Worm (Caenorhabditis elegans) whole organism, L4 larva: ENCODE results near the gene tsp-2.
A peak's percentile ranks its signal among the peaks of the same experiment; 100 is the strongest.

Experiments used
- F26F4.8 ChIP-seq: fragments of 200-800 bp; sonication (Bioruptor generic); conservative IDR thresholded peaks from 2 replicates; pipeline ENCODE4 v1.3.6; 2022; ENCODE audit warnings: missing genetic modification characterization, missing compliant biosample characterization
- F37D6.2 ChIP-seq: sonication (generic microtip); optimal IDR thresholded peaks from 2 replicates; lab custom pipeline; 2016; ENCODE audit warnings: mild to moderate bottlenecking, missing genetic modification characterization, missing compliant biosample characterization
- F44E2.7 ChIP-seq: fragments of 200-800 bp; sonication (Bioruptor generic); IDR thresholded peaks from 2 replicates; pipeline ENCODE4 v2.1.2; 2022; ENCODE audit warnings: missing genetic modification characterization, missing compliant biosample characterization
- F49E8.2 ChIP-seq: sonication (generic microtip); optimal IDR thresholded peaks from 2 replicates; lab custom pipeline; 2016; ENCODE audit warnings: missing compliant biosample characterization, mild to moderate bottlenecking, missing genetic modification characterization, borderline replicate concordance
- Y105C5A.15 ChIP-seq: fragments of 200-800 bp; sonication (Bioruptor generic); IDR thresholded peaks from 2 replicates; pipeline ENCODE4 v1.3.6; 2022; ENCODE audit warnings: missing genetic modification characterization, missing compliant biosample characterization
- Y75B8A.6 ChIP-seq: fragments of 200-800 bp; sonication (Bioruptor generic); IDR thresholded peaks from 2 replicates; pipeline ENCODE4 v1.3.6; 2022; ENCODE audit warnings: missing genetic modification reagents, missing genetic modification characterization, missing compliant biosample characterization
- ZK337.2 ChIP-seq: fragments of 200-800 bp; sonication (Bioruptor generic); IDR thresholded peaks from 2 replicates; pipeline ENCODE4 v1.3.6; 2022; ENCODE audit warnings: missing genetic modification reagents, missing genetic modification characterization, missing compliant biosample characterization
- ZK546.5 ChIP-seq, 2 experiments: sonication (generic microtip); optimal IDR thresholded peaks; 2 replicates each; lab custom pipeline; 2017; ENCODE audit warnings: missing biosample characterization in 2 of 2, missing genetic modification characterization in 2 of 2
- aha-1 ChIP-seq: fragments of 150-350 bp; peaks from one replicate; lab custom pipeline; 2014; ENCODE audit warnings: missing biosample characterization, missing genetic modification characterization
- ama-1 ChIP-seq: fragments of 150-350 bp; optimal IDR thresholded peaks from 2 replicates; lab custom pipeline; 2014; ENCODE audit warnings: inconsistent platforms, mixed read lengths
- arid-1 ChIP-seq: fragments of 200-800 bp; sonication (Bioruptor generic); conservative IDR thresholded peaks from 2 replicates; pipeline ENCODE4 v1.3.6; 2022; ENCODE audit warnings: missing genetic modification reagents, missing genetic modification characterization, missing compliant biosample characterization
- ceh-28 ChIP-seq: fragments of 150-350 bp; optimal IDR thresholded peaks from 2 replicates; lab custom pipeline; 2014; ENCODE audit warnings: missing biosample characterization, missing genetic modification reagents, missing genetic modification characterization
- ceh-32 ChIP-seq: sonication (generic microtip); optimal IDR thresholded peaks from 2 replicates; lab custom pipeline; 2016; ENCODE audit warnings: mild to moderate bottlenecking, missing genetic modification characterization, missing compliant biosample characterization; ENCODE audit not compliant: poor library complexity
- ceh-62 ChIP-seq: sonication (generic microtip); optimal IDR thresholded peaks from 2 replicates; lab custom pipeline; 2017; ENCODE audit warnings: missing biosample characterization, missing genetic modification characterization
- ces-1 ChIP-seq: fragments of 150-350 bp; sonication (generic microtip); optimal IDR thresholded peaks from 4 replicates; lab custom pipeline; 2014; ENCODE audit warnings: missing biosample characterization, missing genetic modification reagents, missing genetic modification characterization
- cey-2 ChIP-seq: sonication (generic microtip); optimal IDR thresholded peaks from 3 replicates; lab custom pipeline; 2017; ENCODE audit warnings: missing genetic modification characterization, mild to moderate bottlenecking, missing compliant biosample characterization, antibody characterized with exemption, borderline replicate concordance; ENCODE audit not compliant: insufficient read depth
- ctbp-1 ChIP-seq: fragments of 200-800 bp; sonication (Bioruptor generic); IDR thresholded peaks from 2 replicates; pipeline ENCODE4 v1.3.6; 2022; ENCODE audit warnings: missing genetic modification reagents, missing genetic modification characterization, missing compliant biosample characterization
- daf-12 ChIP-seq: fragments of 150-350 bp; optimal IDR thresholded peaks from 2 replicates; lab custom pipeline; 2014; ENCODE audit warnings: missing biosample characterization, missing genetic modification reagents, missing genetic modification characterization
- daf-8 ChIP-seq: fragments of 200-800 bp; sonication (Bioruptor generic); IDR thresholded peaks from 2 replicates; pipeline ENCODE4 v1.3.6; 2022; ENCODE audit warnings: missing genetic modification characterization, missing compliant biosample characterization
- dmd-8 ChIP-seq: fragments of 200-800 bp; sonication (Bioruptor generic); IDR thresholded peaks from 2 replicates; pipeline ENCODE4 v1.3.6; 2022; ENCODE audit warnings: missing genetic modification characterization, missing compliant biosample characterization
- dmd-9 ChIP-seq: fragments of 200-800 bp; sonication (Bioruptor generic); IDR thresholded peaks from 2 replicates; pipeline ENCODE4 v1.3.6; 2022; ENCODE audit warnings: missing genetic modification reagents, missing genetic modification characterization, missing compliant biosample characterization
- duxl-1 ChIP-seq: sonication (generic microtip); optimal IDR thresholded peaks from 2 replicates; lab custom pipeline; 2016; ENCODE audit warnings: mild to moderate bottlenecking, missing genetic modification characterization, moderate library complexity, missing compliant biosample characterization; ENCODE audit not compliant: poor library complexity
- dve-1 ChIP-seq: sonication (generic microtip); optimal IDR thresholded peaks from 2 replicates; lab custom pipeline; 2017; ENCODE audit warnings: antibody characterized with exemption, mild to moderate bottlenecking, missing genetic modification characterization, missing compliant biosample characterization; ENCODE audit not compliant: insufficient read depth
- fkh-10 ChIP-seq: fragments of 150-350 bp; optimal IDR thresholded peaks from 2 replicates; lab custom pipeline; 2014; ENCODE audit warnings: missing biosample characterization, missing genetic modification reagents, missing genetic modification characterization
- gei-8 ChIP-seq: fragments of 200-800 bp; sonication (Bioruptor generic); optimal IDR thresholded peaks from 2 replicates; lab custom pipeline; 2018; ENCODE audit warnings: mild to moderate bottlenecking, missing genetic modification characterization, missing compliant biosample characterization
- hif-1 ChIP-seq, 2 experiments: sonication (generic microtip); optimal IDR thresholded peaks; 2 replicates each; lab custom pipeline; 2016 to 2017; ENCODE audit warnings: missing compliant biosample characterization in 2 of 2, missing genetic modification characterization in 2 of 2, missing genetic modification reagents in 2 of 2, missing genotype in 2 of 2, mild to moderate bottlenecking in 1 of 2
- hmg-1.1 ChIP-seq: fragments of 200-800 bp; sonication (Bioruptor generic); IDR thresholded peaks from 2 replicates; pipeline ENCODE4 v1.3.6; 2022; ENCODE audit warnings: missing genetic modification reagents, missing genetic modification characterization, missing compliant biosample characterization
- lin-1 ChIP-seq: fragments of 200-800 bp; sonication (Bioruptor generic); IDR thresholded peaks from 2 replicates; pipeline ENCODE4 v1.3.6; 2022; ENCODE audit warnings: missing genetic modification reagents, missing genetic modification characterization, missing compliant biosample characterization
- lin-13 ChIP-seq: fragments of 150-350 bp; optimal IDR thresholded peaks from 2 replicates; lab custom pipeline; 2014; ENCODE audit warnings: missing biosample characterization, missing genetic modification reagents, missing genetic modification characterization
- lin-15B ChIP-seq: fragments of 150-350 bp; sonication (generic microtip); optimal IDR thresholded peaks from 3 replicates; lab custom pipeline; 2014; ENCODE audit warnings: missing biosample characterization, missing genetic modification characterization
- lir-3 ChIP-seq: sonication (generic microtip); optimal IDR thresholded peaks from 2 replicates; lab custom pipeline; 2016; ENCODE audit warnings: mild to moderate bottlenecking, missing genetic modification characterization, missing compliant biosample characterization
- lsy-2 ChIP-seq, 2 experiments: fragments of 150-350 bp in 1 of 2; sonication (generic microtip) in 1 of 2; optimal IDR thresholded peaks; 2 replicates each; lab custom pipeline; 2014 to 2017; ENCODE audit warnings: missing biosample characterization in 2 of 2, missing genetic modification characterization in 2 of 2
- madf-9 ChIP-seq: fragments of 200-800 bp; sonication (Bioruptor generic); conservative IDR thresholded peaks from 2 replicates; pipeline ENCODE4 v1.3.6; 2022; ENCODE audit warnings: missing genetic modification reagents, missing genetic modification characterization, missing compliant biosample characterization
- mxl-3 ChIP-seq: fragments of 200-800 bp; sonication (Bioruptor generic); optimal IDR thresholded peaks from 2 replicates; lab custom pipeline; 2018; ENCODE audit warnings: mild to moderate bottlenecking, missing genetic modification characterization, missing compliant biosample characterization
- nhr-10 ChIP-seq: fragments of 150-350 bp; optimal IDR thresholded peaks from 2 replicates; lab custom pipeline; 2014; ENCODE audit warnings: missing biosample characterization, missing genetic modification characterization
- nhr-237 ChIP-seq: sonication (generic microtip); optimal IDR thresholded peaks from 2 replicates; lab custom pipeline; 2017; ENCODE audit warnings: missing biosample characterization, missing genetic modification characterization
- nhr-48 ChIP-seq: sonication (generic microtip); optimal IDR thresholded peaks from 2 replicates; lab custom pipeline; 2016; ENCODE audit warnings: mild to moderate bottlenecking, missing genetic modification characterization, missing compliant biosample characterization
- nhr-76 ChIP-seq: fragments of 150-350 bp; optimal IDR thresholded peaks from 2 replicates; lab custom pipeline; 2014; ENCODE audit warnings: missing biosample characterization, missing genetic modification characterization
- nhr-77 ChIP-seq: fragments of 150-350 bp; optimal IDR thresholded peaks from 2 replicates; lab custom pipeline; 2014; ENCODE audit warnings: missing biosample characterization, missing genetic modification characterization
- pha-4 ChIP-seq, 2 experiments: fragments of 150-350 bp in 1 of 2; fragments of 200-800 bp in 1 of 2; sonication (Bioruptor generic) in 1 of 2; IDR thresholded peaks in 1 of 2; optimal IDR thresholded peaks in 1 of 2; 2 replicates each; pipeline versions ENCODE4 v1.3.6 to Lab custom; 2014 to 2022; ENCODE audit warnings: missing genetic modification characterization in 2 of 2, missing genetic modification reagents in 2 of 2, missing biosample characterization in 1 of 2, missing compliant biosample characterization in 1 of 2
- pqm-1 ChIP-seq: sonication (generic microtip); optimal IDR thresholded peaks from 2 replicates; lab custom pipeline; 2017; ENCODE audit warnings: missing biosample characterization, missing genetic modification characterization
- sdz-12 ChIP-seq: fragments of 200-800 bp; sonication (Bioruptor generic); optimal IDR thresholded peaks from 2 replicates; lab custom pipeline; 2018; ENCODE audit warnings: mild to moderate bottlenecking, missing genetic modification characterization, missing compliant biosample characterization
- set-16 ChIP-seq: fragments of 200-800 bp; sonication (Bioruptor generic); IDR thresholded peaks from 2 replicates; pipeline ENCODE4 v1.3.6; 2022; ENCODE audit warnings: missing genetic modification reagents, missing genetic modification characterization, missing compliant biosample characterization
- skn-1 ChIP-seq: fragments of 150-350 bp; optimal IDR thresholded peaks from 2 replicates; lab custom pipeline; 2014; ENCODE audit warnings: missing biosample characterization, missing genetic modification characterization
- spr-3 ChIP-seq: fragments of 200-800 bp; sonication (Bioruptor generic); optimal IDR thresholded peaks from 2 replicates; lab custom pipeline; 2018; ENCODE audit warnings: mild to moderate bottlenecking, missing genetic modification characterization, missing compliant biosample characterization
- tag-97 ChIP-seq: fragments of 200-800 bp; sonication (Bioruptor generic); IDR thresholded peaks from 2 replicates; pipeline ENCODE4 v1.3.6; 2022; ENCODE audit warnings: missing genetic modification characterization, missing compliant biosample characterization
- unc-39 ChIP-seq: sonication (generic microtip); optimal IDR thresholded peaks from 2 replicates; lab custom pipeline; 2017; ENCODE audit warnings: missing biosample characterization, missing genetic modification characterization
- vab-7 ChIP-seq: fragments of 200-800 bp; sonication (Bioruptor generic); IDR thresholded peaks from 2 replicates; pipeline ENCODE4 v1.3.6; 2022; ENCODE audit warnings: missing genetic modification reagents, missing genetic modification characterization, missing compliant biosample characterization
- zfp-2 ChIP-seq: sonication (generic microtip); optimal IDR thresholded peaks from 2 replicates; lab custom pipeline; 2016; ENCODE audit warnings: mild to moderate bottlenecking, missing genetic modification characterization, missing compliant biosample characterization
- zfp-3 ChIP-seq: fragments of 200-800 bp; sonication (Bioruptor generic); conservative IDR thresholded peaks from 2 replicates; pipeline ENCODE4 v1.3.6; 2022; ENCODE audit warnings: missing genetic modification reagents, missing genetic modification characterization, missing compliant biosample characterization
- ztf-11 ChIP-seq: fragments of 150-350 bp; optimal IDR thresholded peaks from 2 replicates; lab custom pipeline; 2014; ENCODE audit warnings: missing biosample characterization, missing genetic modification characterization

Gene tsp-2

DNA sequence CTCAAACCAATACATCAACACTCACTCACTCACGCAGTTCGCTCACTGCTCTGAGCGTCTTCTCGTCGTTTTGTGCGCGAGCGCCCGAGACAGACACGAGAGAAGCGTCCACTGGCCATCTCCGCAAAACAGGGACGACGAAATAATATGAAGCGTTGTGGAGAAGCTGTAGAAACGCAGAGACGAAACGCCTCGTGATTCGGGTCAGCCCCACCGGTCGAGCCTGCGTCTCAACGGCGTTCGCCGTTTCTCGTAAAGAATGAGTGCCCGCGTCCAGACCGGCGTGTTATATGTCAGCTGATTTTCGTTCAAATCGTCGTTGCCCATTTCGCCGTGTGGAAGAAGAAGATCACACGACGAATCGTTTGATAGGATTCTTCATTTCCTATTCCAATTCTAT is 10.2 kb downstream of the tsp-2 start, which contains the start of gene fbxl-1 (continued):
- TF ChIP-seq ztf-11 (tag; lab: Kevin White, UChicago) (no peak), hmg-1.1 (GFP tag; lab: Robert Waterston, UW) (peak; percentile 93), ces-1 (GFP tag; lab: Kevin White, UChicago) (no peak), lir-3 (tag; lab: Kevin White, UChicago) (no peak), lin-15B (no peak), dmd-8 (GFP tag; lab: Robert Waterston, UW) (no peak), sdz-12 (GFP tag; lab: Kevin White, UChicago) (no peak), F49E8.2 (tag; lab: Kevin White, UChicago) (no peak), nhr-237 (no peak), pqm-1 (peak; percentile 15), tag-97 (GFP tag; lab: Robert Waterston, UW) (no peak), ama-1 (lab: Kevin White, UChicago) (no peak), dmd-9 (GFP tag; lab: Robert Waterston, UW) (no peak), nhr-10 (tag; lab: Kevin White, UChicago) (no peak), hif-1 (tag; optimal IDR thresholded peaks at IDR 0.05; lab: Kevin White, UChicago) (peak; percentile 16 to 84), ceh-32 (tag; lab: Kevin White, UChicago) (no peak), arid-1 (peak; percentile 64), F44E2.7 (GFP tag; lab: Robert Waterston, UW) (no peak), unc-39 (tag; lab: Kevin White, UChicago) (no peak), F37D6.2 (peak; percentile 73), Y75B8A.6 (GFP tag; lab: Robert Waterston, UW) (no peak), ctbp-1 (peak; percentile 78), madf-9 (GFP tag; lab: Robert Waterston, UW) (peak; percentile 57; the same call in 1 of the 2 replicates), cey-2 (tag; lab: Kevin White, UChicago) (no peak), fkh-10 (peak; percentile 28), nhr-48 (tag; lab: Kevin White, UChicago) (peak; percentile 31), zfp-2 (tag; lab: Kevin White, UChicago) (no peak), ceh-28 (no peak), duxl-1 (tag; lab: Kevin White, UChicago) (peak; percentile 6), Y105C5A.15 (GFP tag; lab: Robert Waterston, UW) (no peak), F26F4.8 (GFP tag; lab: Robert Waterston, UW) (no peak), nhr-76 (tag; lab: Kevin White, UChicago) (no peak), zfp-3 (GFP tag; lab: Robert Waterston, UW) (0 out of 2 replicates have a peak, but pooled peaks have one; percentile 11), mxl-3 (GFP tag; lab: Kevin White, UChicago) (peak; percentile 86), ceh-62 (tag; lab: Kevin White, UChicago) (no peak), aha-1 (tag; lab: Kevin White, UChicago) (peak; percentile 92), skn-1 (tag; lab: Kevin White, UChicago) (no peak), nhr-77 (tag; lab: Kevin White, UChicago) (peak; percentile 83), lin-13 (GFP tag; lab: Kevin White, UChicago) (peak; percentile 37), dve-1 (tag; lab: Kevin White, UChicago) (peak; percentile 73), spr-3 (GFP tag; lab: Kevin White, UChicago) (no peak), daf-8 (GFP tag; lab: Robert Waterston, UW) (no peak), lin-1 (GFP tag; lab: Robert Waterston, UW) (0 out of 2 replicates have a peak, but pooled peaks have one; percentile 35), daf-12 (tag; lab: Kevin White, UChicago) (no peak), lsy-2 (tag; optimal IDR thresholded peaks at IDR 0.05; lab: Kevin White, UChicago) (peak; percentile 80 to 82), pha-4 (GFP tag; IDR thresholded peaks at IDR 0.05; lab: Robert Waterston, UW) (no peak; the same call in 1 of the 2 replicates), pha-4 (tag; optimal IDR thresholded peaks at IDR 0.05; lab: Kevin White, UChicago) (no peak), vab-7 (peak; percentile 62), gei-8 (GFP tag; lab: Kevin White, UChicago) (peak; percentile 5), set-16 (GFP tag; lab: Robert Waterston, UW) (peak; percentile 89), ZK546.5 (tag; optimal IDR thresholded peaks at IDR 0.05; lab: Kevin White, UChicago) (peak in 1 of 2 experiments; percentile 39), ZK337.2 (GFP tag; lab: Robert Waterston, UW) (no peak)
